Fruit fly (Drosophila melanogaster) whole organism, pupa: ENCODE measurements around the gene CIA30.

Experiments used
- CG10348 ChIP-seq: fragments of 200-800 bp; sonication (Bioruptor generic); IDR thresholded peaks from 2 replicates; pipeline ENCODE4 v1.3.6; 2022; ENCODE audit warnings: missing biosample characterization, missing genetic modification characterization
- CG12605 ChIP-seq: fragments of 200-800 bp; sonication (Bioruptor generic); IDR thresholded peaks from 2 replicates; pipeline ENCODE4 v1.3.6; 2022; ENCODE audit warnings: missing biosample characterization, missing genetic modification characterization
- CG13204 ChIP-seq: fragments of 200-800 bp; sonication (Bioruptor generic); optimal IDR thresholded peaks from 2 replicates; lab custom pipeline; 2018; ENCODE audit warnings: missing biosample characterization, mild to moderate bottlenecking, missing genetic modification characterization, moderate library complexity
- CG14655 ChIP-seq: fragments of 200-800 bp; sonication (Bioruptor generic); optimal IDR thresholded peaks from 3 replicates; lab custom pipeline; 2017; ENCODE audit warnings: mild to moderate bottlenecking, missing biosample characterization, missing genetic modification reagents, missing genetic modification characterization
- CG15710 ChIP-seq: fragments of 200-800 bp; sonication (Bioruptor generic); optimal IDR thresholded peaks from 2 replicates; lab custom pipeline; 2018; ENCODE audit warnings: missing biosample characterization, mild to moderate bottlenecking, missing genetic modification characterization, moderate library complexity
- CG17806 ChIP-seq: fragments of 200-800 bp; sonication (Bioruptor generic); optimal IDR thresholded peaks from 2 replicates; lab custom pipeline; 2018; ENCODE audit warnings: missing biosample characterization, mild to moderate bottlenecking, missing genetic modification characterization, moderate library complexity
- CG32121 ChIP-seq: fragments of 200-800 bp; sonication (Bioruptor generic); IDR thresholded peaks from 2 replicates; pipeline ENCODE4 v1.3.6; 2022; ENCODE audit warnings: missing biosample characterization, missing genetic modification characterization
- CG34367 ChIP-seq: fragments of 200-800 bp; sonication (Bioruptor generic); optimal IDR thresholded peaks from 2 replicates; lab custom pipeline; 2018; ENCODE audit warnings: missing biosample characterization, mild to moderate bottlenecking, missing genetic modification characterization
- CG4496 ChIP-seq: fragments of 200-800 bp; sonication (Bioruptor generic); IDR thresholded peaks from 3 replicates; pipeline ENCODE4 v1.3.6; 2022; ENCODE audit warnings: missing biosample characterization, missing genetic modification characterization
- CG8159 ChIP-seq: fragments of 200-800 bp; sonication (Bioruptor generic); optimal IDR thresholded peaks from 3 replicates; lab custom pipeline; 2018; ENCODE audit warnings: missing biosample characterization, mild to moderate bottlenecking, missing genetic modification characterization, moderate library complexity
- CG8301 ChIP-seq: fragments of 200-800 bp; sonication (Bioruptor generic); optimal IDR thresholded peaks from 2 replicates; lab custom pipeline; 2018; ENCODE audit warnings: missing biosample characterization, mild to moderate bottlenecking, missing genetic modification characterization
- CG9948 ChIP-seq: fragments of 200-800 bp; sonication (Bioruptor generic); optimal IDR thresholded peaks from 2 replicates; lab custom pipeline; 2018; ENCODE audit warnings: missing biosample characterization, mild to moderate bottlenecking, missing genetic modification characterization, moderate library complexity
- D1 ChIP-seq: fragments of 200-800 bp; sonication (Bioruptor generic); optimal IDR thresholded peaks from 2 replicates; lab custom pipeline; 2018; ENCODE audit warnings: missing biosample characterization, mild to moderate bottlenecking, missing genetic modification characterization, moderate library complexity
- EcR ChIP-seq: fragments of 200-800 bp; sonication (Bioruptor generic); optimal IDR thresholded peaks from 3 replicates; lab custom pipeline; 2019; ENCODE audit warnings: missing biosample characterization, missing genetic modification characterization, mild to moderate bottlenecking, moderate library complexity, missing genetic modification reagents
- Ets98B ChIP-seq: fragments of 200-800 bp; sonication (Bioruptor generic); IDR thresholded peaks from 2 replicates; pipeline ENCODE4 v1.3.6; 2022; ENCODE audit warnings: missing biosample characterization, missing genetic modification characterization
- Pif1A ChIP-seq: fragments of 200-800 bp; sonication (Bioruptor generic); optimal IDR thresholded peaks from 3 replicates; lab custom pipeline; 2016; ENCODE audit warnings: missing biosample characterization, missing genetic modification characterization
- Pif1B ChIP-seq: fragments of 200-800 bp; sonication (Bioruptor generic); optimal IDR thresholded peaks from 3 replicates; lab custom pipeline; 2016; ENCODE audit warnings: missing biosample characterization, missing genetic modification characterization
- Snoo ChIP-seq: fragments of 200-800 bp; sonication (Bioruptor generic); optimal IDR thresholded peaks from 3 replicates; lab custom pipeline; 2017; ENCODE audit warnings: missing biosample characterization, mild to moderate bottlenecking, missing genetic modification characterization, inconsistent platforms
- fd96Ca ChIP-seq: fragments of 200-800 bp; sonication (Bioruptor generic); IDR thresholded peaks from 3 replicates; pipeline ENCODE4 v1.3.6; 2022; ENCODE audit warnings: missing biosample characterization, missing genetic modification characterization
- gl ChIP-seq: fragments of 200-800 bp; sonication (Bioruptor generic); optimal IDR thresholded peaks from 2 replicates; lab custom pipeline; 2018; ENCODE audit warnings: missing biosample characterization, mild to moderate bottlenecking, missing genetic modification characterization
- rn ChIP-seq: fragments of 200-800 bp; sonication (Bioruptor generic); IDR thresholded peaks from 2 replicates; pipeline ENCODE4 v1.3.6; 2022; ENCODE audit warnings: missing biosample characterization, missing genetic modification characterization

The CIA30 gene

dm6 chr3R:29748591-29749303 lies 12.0 kb downstream of the CIA30 start, which contains the start of the genes ATPsyngamma and yata:
Gene ATPsyngamma, minus strand, starts transcription at chr3R:29749163.
Gene yata, plus strand, starts transcription at chr3R:29749219.
- TF ChIP-seq Snoo (tag; lab: Kevin White, UChicago) (peak; percentile 39), CG15710 (tag; lab: Kevin White, UChicago) (peak; percentile 45), Pif1B (GFP tag; lab: Kevin White, UChicago) (no peak), CG4496 (GFP tag; lab: Robert Waterston, UW) (0 out of 3 replicates have a peak, but pooled peaks have one; percentile 27)

dm6 chr3R:29749304-29750066 lies 12.7 kb downstream of the CIA30 start:
- TF ChIP-seq CG34367 (tag; lab: Kevin White, UChicago), result no peak
- no peak for TF ChIP-seq CG14655 (GFP tag; lab: Kevin White, UChicago)
- no peak for TF ChIP-seq CG17806 (tag; lab: Kevin White, UChicago)
- TF ChIP-seq CG12605 (GFP tag; lab: Robert Waterston, UW), result no peak
- no peak for TF ChIP-seq CG8301 (tag; lab: Kevin White, UChicago)
- TF ChIP-seq Pif1B (GFP tag; lab: Kevin White, UChicago), result no peak
- TF ChIP-seq CG32121 (GFP tag; lab: Robert Waterston, UW), result no peak

dm6 chr3R:29755248-29755647 lies 18.5 kb downstream of the CIA30 start:
- TF ChIP-seq D1 (tag; lab: Kevin White, UChicago) (no peak), CG10348 (GFP tag; lab: Robert Waterston, UW) (peak; percentile 33; the same call in 1 of the 2 replicates), CG8159 (tag; lab: Kevin White, UChicago) (no peak), CG14655 (GFP tag; lab: Kevin White, UChicago) (no peak), Snoo (tag; lab: Kevin White, UChicago) (no peak), gl (no peak), CG4496 (GFP tag; lab: Robert Waterston, UW) (peak; percentile 83), CG15710 (tag; lab: Kevin White, UChicago) (peak; percentile 3), fd96Ca (GFP tag; lab: Robert Waterston, UW) (peak; percentile 90), CG8301 (tag; lab: Kevin White, UChicago) (no peak), CG12605 (GFP tag; lab: Robert Waterston, UW) (peak; percentile 40; the same call in 1 of the 2 replicates), rn (GFP tag; lab: Robert Waterston, UW) (0 out of 2 replicates have a peak, but pooled peaks have one; percentile 52), Ets98B (GFP tag; lab: Robert Waterston, UW) (peak; percentile 87), CG32121 (GFP tag; lab: Robert Waterston, UW) (peak; percentile 87), CG9948 (tag; lab: Kevin White, UChicago) (peak; percentile 7)

dm6 chr3R:29756153-29756552 lies 19.4 kb downstream of the CIA30 start:
- TF ChIP-seq fd96Ca (GFP tag; lab: Robert Waterston, UW), result no peak
- TF ChIP-seq CG14655 (GFP tag; lab: Kevin White, UChicago), result no peak
- TF ChIP-seq CG15710 (tag; lab: Kevin White, UChicago), result no peak
- TF ChIP-seq CG10348 (GFP tag; lab: Robert Waterston, UW), result no peak
- no peak for TF ChIP-seq Ets98B (GFP tag; lab: Robert Waterston, UW)
- TF ChIP-seq CG32121 (GFP tag; lab: Robert Waterston, UW), result no peak
- TF ChIP-seq gl, result no peak
- no peak for TF ChIP-seq Pif1B (GFP tag; lab: Kevin White, UChicago)
- TF ChIP-seq CG12605 (GFP tag; lab: Robert Waterston, UW), result no peak
- TF ChIP-seq rn (GFP tag; lab: Robert Waterston, UW), result no peak
- no peak for TF ChIP-seq D1 (tag; lab: Kevin White, UChicago)
- TF ChIP-seq CG13204, result no peak
- no peak for TF ChIP-seq CG17806 (tag; lab: Kevin White, UChicago)
- no peak for TF ChIP-seq CG9948 (tag; lab: Kevin White, UChicago)
- no peak for TF ChIP-seq CG8301 (tag; lab: Kevin White, UChicago)
- TF ChIP-seq Snoo (tag; lab: Kevin White, UChicago), result no peak

dm6 chr3R:29757226-29757625 lies 20.5 kb downstream of the CIA30 start:
- TF ChIP-seq EcR (GFP tag; lab: Kevin White, UChicago) (peak; percentile 35), Pif1A (peak; percentile 62), rn (GFP tag; lab: Robert Waterston, UW) (0 out of 2 replicates have a peak, but pooled peaks have one; percentile 18), CG13204 (peak; percentile 83), CG32121 (GFP tag; lab: Robert Waterston, UW) (no peak; the same call in 1 of the 2 replicates), Pif1B (GFP tag; lab: Kevin White, UChicago) (no peak), fd96Ca (GFP tag; lab: Robert Waterston, UW) (peak; percentile 49), CG4496 (GFP tag; lab: Robert Waterston, UW) (peak; percentile 36; the same call in 2 of the 3 replicates), CG14655 (GFP tag; lab: Kevin White, UChicago) (no peak), Ets98B (GFP tag; lab: Robert Waterston, UW) (peak; percentile 37; the same call in 1 of the 2 replicates), CG12605 (GFP tag; lab: Robert Waterston, UW) (peak; percentile 40), CG34367 (tag; lab: Kevin White, UChicago) (peak; percentile 52), gl (peak; percentile 74)
